Fruit fly (Drosophila melanogaster) whole organism, wandering third instar larva: ENCODE data around the gene CG43448.

Experiments used
- Abd-B ChIP-seq: fragments of >200 bp; optimal IDR thresholded peaks from 2 replicates; lab custom pipeline; 2017; ENCODE audit warnings: missing biosample characterization, missing genetic modification characterization
- CG32264 ChIP-seq: fragments of 200-800 bp; sonication (Bioruptor generic); optimal IDR thresholded peaks from 2 replicates; lab custom pipeline; 2016; ENCODE audit warnings: missing biosample characterization, missing genetic modification characterization
- CG9705 ChIP-seq: fragments of 200-800 bp; sonication (Bioruptor generic); optimal IDR thresholded peaks from 2 replicates; lab custom pipeline; 2018; ENCODE audit warnings: missing biosample characterization, mild to moderate bottlenecking, missing genetic modification characterization
- CrebA ChIP-seq: fragments of 200-800 bp; sonication (Bioruptor generic); optimal IDR thresholded peaks from 2 replicates; lab custom pipeline; 2016; ENCODE audit warnings: missing biosample characterization, mild to moderate bottlenecking, missing genetic modification characterization, borderline replicate concordance
- Dif ChIP-seq: fragments of 200-275, 200-300 bp; sonication (Bioruptor generic); optimal IDR thresholded peaks from 2 replicates; lab custom pipeline; 2018; ENCODE audit warnings: missing biosample characterization, missing genetic modification characterization; ENCODE audit not compliant: partially characterized antibody
- GATAd ChIP-seq: sonication (Bioruptor generic); optimal IDR thresholded peaks from 2 replicates; lab custom pipeline; 2016; ENCODE audit warnings: missing biosample characterization, missing genetic modification characterization
- HLH106 ChIP-seq: fragments of 200-800 bp; optimal IDR thresholded peaks from 3 replicates; lab custom pipeline; 2019; ENCODE audit warnings: missing biosample characterization, mild to moderate bottlenecking, missing genetic modification characterization, moderate library complexity
- Hnf4 ChIP-seq: fragments of 200-800 bp; sonication (Bioruptor generic); optimal IDR thresholded peaks from 2 replicates; lab custom pipeline; 2016; ENCODE audit warnings: missing biosample characterization, mild to moderate bottlenecking, missing genetic modification characterization
- Hr78 ChIP-seq: fragments of >200 bp; optimal IDR thresholded peaks from 2 replicates; lab custom pipeline; 2017; ENCODE audit warnings: missing biosample characterization, missing genetic modification characterization
- Hr83 ChIP-seq: fragments of 200-300 bp; sonication (Bioruptor generic); optimal IDR thresholded peaks from 2 replicates; lab custom pipeline; 2016; ENCODE audit warnings: missing biosample characterization, mild to moderate bottlenecking, missing genetic modification characterization, moderate library complexity; ENCODE audit not compliant: poor library complexity, severe bottlenecking
- Jra ChIP-seq: sonication (Bioruptor generic); optimal IDR thresholded peaks from 2 replicates; lab custom pipeline; 2016; ENCODE audit warnings: missing biosample characterization, missing genetic modification characterization
- Mio ChIP-seq: sonication (Bioruptor generic); optimal IDR thresholded peaks from 2 replicates; lab custom pipeline; 2016; ENCODE audit warnings: missing biosample characterization, missing genetic modification characterization
- Myc ChIP-seq: fragments of >200 bp; optimal IDR thresholded peaks from 2 replicates; lab custom pipeline; 2017
- N ChIP-seq: fragments of >200 bp; optimal IDR thresholded peaks from 2 replicates; lab custom pipeline; 2018; ENCODE audit warnings: missing biosample characterization, missing external identifiers, missing genetic modification characterization
- OdsH ChIP-seq: fragments of 200-800 bp; sonication (Bioruptor generic); optimal IDR thresholded peaks from 2 replicates; lab custom pipeline; 2016; ENCODE audit warnings: missing biosample characterization, mild to moderate bottlenecking, missing genetic modification characterization
- Rel ChIP-seq, 2 experiments: fragments of 200-800 bp; sonication (Bioruptor generic) in 1 of 2; optimal IDR thresholded peaks; 2 replicates in 1 of 2; 3 replicates in 1 of 2; lab custom pipeline; 2016 to 2019; ENCODE audit warnings: mild to moderate bottlenecking in 2 of 2, missing biosample characterization in 2 of 2, missing genetic modification characterization in 2 of 2, moderate library complexity in 1 of 2
- Sp1 ChIP-seq: fragments of 200-800 bp; sonication (Bioruptor generic); optimal IDR thresholded peaks from 3 replicates; lab custom pipeline; 2019; ENCODE audit warnings: missing biosample characterization, mild to moderate bottlenecking, missing genetic modification characterization, moderate library complexity
- Vsx2 ChIP-seq: fragments of 200-300, 225-300 bp; sonication (Bioruptor generic); optimal IDR thresholded peaks from 2 replicates; lab custom pipeline; 2018; ENCODE audit warnings: missing biosample characterization, missing genetic modification characterization; ENCODE audit not compliant: partially characterized antibody
- br ChIP-seq: fragments of 200-800 bp; sonication (Bioruptor generic); optimal IDR thresholded peaks from 2 replicates; lab custom pipeline; 2016; ENCODE audit warnings: missing biosample characterization, missing genetic modification characterization
- brk ChIP-seq: fragments of 200-800 bp; sonication (Bioruptor generic); optimal IDR thresholded peaks from 2 replicates; lab custom pipeline; 2016; ENCODE audit warnings: missing biosample characterization, mild to moderate bottlenecking, missing genetic modification characterization
- dl ChIP-seq, 2 experiments: fragments of 175-275, 200-275 bp in 1 of 2; fragments of 200-275 bp in 1 of 2; sonication (Bioruptor generic); optimal IDR thresholded peaks; lab custom pipeline; 2018; ENCODE audit warnings: mild to moderate bottlenecking in 2 of 2, missing biosample characterization in 2 of 2, missing genetic modification characterization in 2 of 2, moderate library complexity in 2 of 2; ENCODE audit not compliant: partially characterized antibody in 2 of 2, insufficient read depth in 1 of 2
- dmrt93B ChIP-seq: fragments of 200-800 bp; sonication (Bioruptor generic); optimal IDR thresholded peaks from 2 replicates; lab custom pipeline; 2018; ENCODE audit warnings: missing biosample characterization, mild to moderate bottlenecking, missing genetic modification characterization
- dsf ChIP-seq: sonication (Bioruptor generic); optimal IDR thresholded peaks from 2 replicates; lab custom pipeline; 2016; ENCODE audit warnings: missing biosample characterization, missing genetic modification characterization, borderline replicate concordance
- ey ChIP-seq: fragments of 200-800 bp; sonication (Bioruptor generic); optimal IDR thresholded peaks from 2 replicates; lab custom pipeline; 2016; ENCODE audit warnings: missing biosample characterization, missing genetic modification characterization
- foxo ChIP-seq, 2 experiments: fragments of 200-800 bp; sonication (Bioruptor generic); optimal IDR thresholded peaks; 2 replicates in 1 of 2; 3 replicates in 1 of 2; lab custom pipeline; 2016 to 2017; ENCODE audit warnings: missing biosample characterization in 2 of 2, missing genetic modification characterization in 2 of 2
- fru ChIP-seq: fragments of 200-800 bp; sonication (Bioruptor generic); optimal IDR thresholded peaks from 3 replicates; lab custom pipeline; 2016; ENCODE audit warnings: missing biosample characterization, mild to moderate bottlenecking, missing genetic modification characterization
- h ChIP-seq: fragments of 200-800 bp; sonication (Bioruptor generic); optimal IDR thresholded peaks from 3 replicates; lab custom pipeline; 2016; ENCODE audit warnings: missing biosample characterization, mild to moderate bottlenecking, missing genetic modification characterization
- jim ChIP-seq: fragments of 175-275, 200-325 bp; sonication (Bioruptor generic); optimal IDR thresholded peaks from 2 replicates; lab custom pipeline; 2016; ENCODE audit warnings: missing biosample characterization, mild to moderate bottlenecking, missing genetic modification characterization
- lola ChIP-seq: fragments of >200 bp; optimal IDR thresholded peaks from 2 replicates; lab custom pipeline; 2017; ENCODE audit warnings: missing biosample characterization, missing genetic modification characterization
- pan ChIP-seq: fragments of >200 bp; optimal IDR thresholded peaks from 2 replicates; lab custom pipeline; 2017
- psq ChIP-seq: fragments of 200-800 bp; sonication (Bioruptor generic); optimal IDR thresholded peaks from 3 replicates; lab custom pipeline; 2017; ENCODE audit warnings: missing biosample characterization, mild to moderate bottlenecking, missing genetic modification characterization, moderate library complexity
- rgr ChIP-seq: fragments of 200-800 bp; sonication (Bioruptor generic); optimal IDR thresholded peaks from 3 replicates; lab custom pipeline; 2016; ENCODE audit warnings: missing biosample characterization, mild to moderate bottlenecking, missing genetic modification characterization
- sage ChIP-seq: fragments of 200-800 bp; sonication (Bioruptor generic); optimal IDR thresholded peaks from 2 replicates; lab custom pipeline; 2016; ENCODE audit warnings: missing biosample characterization, mild to moderate bottlenecking, missing genetic modification characterization
- sv ChIP-seq: fragments of 200-800 bp; sonication (Bioruptor generic); optimal IDR thresholded peaks from 3 replicates; lab custom pipeline; 2016; ENCODE audit warnings: missing biosample characterization, missing genetic modification characterization
- tai ChIP-seq: sonication (Bioruptor generic); optimal IDR thresholded peaks from 2 replicates; lab custom pipeline; 2016; ENCODE audit warnings: missing biosample characterization, missing genetic modification characterization
- usp ChIP-seq: fragments of >200 bp; optimal IDR thresholded peaks from 2 replicates; lab custom pipeline; 2017; ENCODE audit warnings: missing biosample characterization, missing genetic modification characterization
- woc ChIP-seq: sonication (Bioruptor generic); optimal IDR thresholded peaks from 2 replicates; lab custom pipeline; 2016; ENCODE audit warnings: missing biosample characterization, mild to moderate bottlenecking, missing genetic modification characterization

CG43448 gene

DNA sequence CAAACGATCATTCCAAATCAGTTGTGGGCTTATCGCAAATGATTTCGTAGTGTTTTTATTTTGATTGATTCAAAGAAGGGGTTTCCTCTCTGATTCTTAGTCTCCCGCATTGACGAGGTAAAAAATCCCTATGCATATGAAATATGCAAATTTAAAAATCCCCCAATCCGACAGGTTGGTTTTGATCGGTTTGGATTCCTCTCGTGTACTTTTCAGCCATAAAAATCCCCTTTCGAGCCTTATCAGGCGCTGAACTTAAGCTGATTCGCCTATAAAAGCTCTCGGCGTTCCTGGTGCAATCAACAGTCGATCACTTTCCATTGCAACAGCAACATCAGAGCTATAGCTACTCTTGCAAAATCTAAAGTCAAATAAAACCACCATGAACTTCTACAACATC, 25.7 kb downstream of the CG43448 start, which contains the start of gene CecA2:
Gene CecA2, plus strand, starts transcription at position 301 of the 400 bp plus-strand sequence.
- TF ChIP-seq GATAd (GFP tag; lab: Kevin White, UChicago) (no peak), Rel (GFP tag; optimal IDR thresholded peaks at IDR 0.05; lab: Kevin White, UChicago) (no peak), Rel (tag; optimal IDR thresholded peaks at IDR 0.05; lab: Kevin White, UChicago) (peak; percentile 72)

- no peak for TF ChIP-seq Rel (GFP tag; optimal IDR thresholded peaks at IDR 0.05; lab: Kevin White, UChicago)
- peak; percentile 91 for TF ChIP-seq Rel (tag; optimal IDR thresholded peaks at IDR 0.05; lab: Kevin White, UChicago)
- no peak for TF ChIP-seq dsf (GFP tag; lab: Kevin White, UChicago)
- TF ChIP-seq, all 38 proteins: peak for 1
Observed at dm6 chr3R:30210560-30210959, 27.0 kb downstream of the CG43448 start, which contains the start of gene CecA1. CecA1 (plus strand) TSS chr3R:30210874.

DNA sequence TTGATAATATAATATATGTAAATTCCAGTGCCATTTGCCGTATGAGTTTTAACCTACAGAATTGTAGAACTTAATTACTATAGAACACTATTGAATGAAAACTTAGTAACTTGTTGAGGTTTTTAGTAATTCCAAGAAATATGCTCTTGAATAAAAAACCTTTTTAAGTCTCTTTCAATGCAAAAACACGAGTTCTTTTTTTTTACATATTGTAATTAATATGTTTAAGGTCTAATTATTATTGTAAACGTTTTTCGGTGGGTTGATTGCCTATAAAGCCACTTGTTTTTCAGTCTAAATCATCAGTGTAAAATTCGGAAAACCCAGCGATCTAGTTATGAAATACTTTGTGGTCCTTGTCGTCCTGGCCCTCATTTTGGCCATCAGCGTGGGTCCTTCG, 27.9 kb downstream of the CG43448 start, which contains the start of gene Anp:
Gene Anp, plus strand, starts transcription at position 301 of the 400 bp plus-strand sequence.
- TF ChIP-seq sv (no peak), jim (GFP tag; lab: Kevin White, UChicago) (no peak), dl (GFP tag; optimal IDR thresholded peaks at IDR 0.05; lab: Kevin White, UChicago; ENCODE audit: insufficient read depth in 1 of 2, partially characterized antibody in 2 of 2) (no peak), CG32264 (GFP tag; lab: Kevin White, UChicago) (no peak)

DNA sequence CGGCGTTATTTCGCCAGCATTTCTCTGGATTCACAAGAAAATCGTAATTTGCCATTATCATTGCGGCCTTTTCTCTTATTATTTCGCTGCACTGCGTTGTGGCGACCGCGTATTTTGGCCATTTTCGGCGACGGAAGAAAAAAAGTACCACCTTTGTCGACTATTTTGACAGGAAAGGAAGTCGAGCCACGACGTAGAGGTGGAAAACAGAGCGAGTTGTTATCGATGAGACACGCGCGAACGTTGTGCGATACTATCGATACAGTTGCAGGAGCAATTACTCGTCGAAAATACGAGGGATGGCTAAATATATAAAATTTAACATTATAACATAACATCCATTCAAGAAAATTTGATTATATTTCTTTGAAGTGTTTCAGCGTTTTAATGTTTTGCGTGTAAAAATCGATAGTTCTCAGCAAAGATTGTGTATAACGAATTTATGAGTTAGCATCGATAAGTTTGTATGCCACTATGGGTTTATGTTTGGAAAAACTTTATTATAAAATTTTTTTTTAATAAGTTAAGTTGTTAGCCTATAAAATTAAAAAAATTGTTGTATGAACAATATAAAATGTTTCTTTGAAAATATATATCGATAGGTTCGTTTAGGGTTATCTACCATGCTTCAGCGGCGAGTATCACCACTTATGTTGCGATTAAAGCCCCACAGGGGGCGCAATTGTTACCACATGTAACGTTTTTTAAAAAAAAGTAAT, 28.6 kb downstream of the CG43448 start, which contains the start of gene RpS7:
Gene RpS7, minus strand, starts transcription at position 255 of the 719 bp plus-strand sequence.
- TF ChIP-seq sage (GFP tag; lab: Kevin White, UChicago) (no peak), jim (GFP tag; lab: Kevin White, UChicago) (no peak), brk (GFP tag; lab: Kevin White, UChicago) (no peak), CG9705 (GFP tag; lab: Kevin White, UChicago) (peak; percentile 70), N (GFP tag; lab: Kevin White, UChicago) (no peak), Vsx2 (GFP tag; lab: Kevin White, UChicago) (no peak), OdsH (GFP tag; lab: Kevin White, UChicago) (peak; percentile 42), pan (no peak), sv (peak; percentile 56), Mio (GFP tag; lab: Kevin White, UChicago) (no peak), h (GFP tag; lab: Kevin White, UChicago) (peak; percentile 84), tai (GFP tag; lab: Kevin White, UChicago) (no peak), HLH106 (peak; percentile 67), Abd-B (GFP tag; lab: Kevin White, UChicago) (no peak), Jra (GFP tag; lab: Kevin White, UChicago) (peak; percentile 34), Hnf4 (GFP tag; lab: Kevin White, UChicago) (peak; percentile 34), Dif (no peak), rgr (peak; percentile 69), br (GFP tag; lab: Kevin White, UChicago) (peak; percentile 39), Hr78 (GFP tag; lab: Kevin White, UChicago) (no peak), dsf (GFP tag; lab: Kevin White, UChicago) (peak; percentile 36), Sp1 (peak; percentile 77), GATAd (GFP tag; lab: Kevin White, UChicago) (peak; percentile 45), woc (GFP tag; lab: Kevin White, UChicago) (peak; percentile 29), Rel (GFP tag; optimal IDR thresholded peaks at IDR 0.05; lab: Kevin White, UChicago) (no peak), Rel (tag; optimal IDR thresholded peaks at IDR 0.05; lab: Kevin White, UChicago) (peak; percentile 49), Myc (lab: Kevin White, UChicago) (peak; percentile 53), psq (peak; percentile 47), dl (GFP tag; optimal IDR thresholded peaks at IDR 0.05; lab: Kevin White, UChicago; ENCODE audit: insufficient read depth in 1 of 2, partially characterized antibody in 2 of 2) (no peak), lola (no peak), ey (GFP tag; lab: Kevin White, UChicago) (peak; percentile 13), dmrt93B (GFP tag; lab: Kevin White, UChicago) (peak; percentile 64), foxo (GFP tag; optimal IDR thresholded peaks at IDR 0.05; lab: Kevin White, UChicago) (peak in 1 of 2 experiments; percentile 44), fru (peak; percentile 55), CrebA (GFP tag; lab: Kevin White, UChicago) (no peak), Hr83 (GFP tag; lab: Kevin White, UChicago) (peak; percentile 82), usp (GFP tag; lab: Kevin White, UChicago) (no peak)
